Worm (Caenorhabditis elegans) whole organism, young adult: Measurements from ENCODE around the gene grl-21.
A peak's percentile ranks its signal among the peaks of the same experiment; 100 is the strongest.

ENCODE experiments used
- D2030.7 ChIP-seq: fragments of 200-800 bp; sonication (Bioruptor generic); IDR thresholded peaks from 2 replicates; pipeline ENCODE4 v1.3.6; 2022; ENCODE audit warnings: missing genetic modification reagents, missing genetic modification characterization, missing compliant biosample characterization
- F23B12.7 ChIP-seq: sonication (generic microtip); optimal IDR thresholded peaks from 2 replicates; lab custom pipeline; 2017; ENCODE audit warnings: missing genetic modification characterization, mild to moderate bottlenecking, missing compliant biosample characterization, antibody characterized with exemption, moderate library complexity; ENCODE audit not compliant: insufficient read depth
- F37B4.10 ChIP-seq: fragments of 200-800 bp; sonication (Bioruptor generic); IDR thresholded peaks from 2 replicates; pipeline ENCODE4 v1.3.6; 2022; ENCODE audit warnings: missing genetic modification characterization, missing compliant biosample characterization
- F39B2.1 ChIP-seq: fragments of 200-800 bp; sonication (Bioruptor generic); IDR thresholded peaks from 2 replicates; pipeline ENCODE4 v1.3.6; 2022; ENCODE audit warnings: missing genetic modification reagents, missing genetic modification characterization, missing compliant biosample characterization
- F49E8.2 ChIP-seq: sonication (generic microtip); optimal IDR thresholded peaks from 3 replicates; lab custom pipeline; 2017; ENCODE audit warnings: missing genetic modification characterization, mild to moderate bottlenecking, missing compliant biosample characterization, antibody characterized with exemption, moderate library complexity; ENCODE audit not compliant: insufficient read depth
- F57C9.4 ChIP-seq: sonication (generic microtip); optimal IDR thresholded peaks from 2 replicates; lab custom pipeline; 2017; ENCODE audit warnings: mild to moderate bottlenecking, missing genetic modification characterization, missing compliant biosample characterization
- K12H6.12 ChIP-seq: fragments of 200-800 bp; sonication (Bioruptor generic); optimal IDR thresholded peaks from 2 replicates; lab custom pipeline; 2018; ENCODE audit warnings: mild to moderate bottlenecking, missing genetic modification characterization, missing compliant biosample characterization
- T07F8.4 ChIP-seq: sonication (generic microtip); optimal IDR thresholded peaks from 2 replicates; lab custom pipeline; 2016; ENCODE audit warnings: mild to moderate bottlenecking, missing genetic modification characterization, moderate library complexity, missing compliant biosample characterization
- Y53F4B.3 ChIP-seq: fragments of 200-800 bp; sonication (Bioruptor generic); IDR thresholded peaks from 2 replicates; pipeline ENCODE4 v1.3.6; 2022; ENCODE audit warnings: missing genetic modification reagents, missing genetic modification characterization, missing compliant biosample characterization
- ZK185.1 ChIP-seq: sonication (generic microtip); optimal IDR thresholded peaks from 2 replicates; lab custom pipeline; 2016; ENCODE audit warnings: mild to moderate bottlenecking, missing genetic modification characterization, missing compliant biosample characterization; ENCODE audit not compliant: poor library complexity, severe bottlenecking
- attf-3 ChIP-seq: fragments of 200-800 bp; sonication (Bioruptor generic); conservative IDR thresholded peaks from 2 replicates; pipeline ENCODE4 v1.3.6; 2022; ENCODE audit warnings: missing genetic modification reagents, missing genetic modification characterization, missing compliant biosample characterization
- attf-5 ChIP-seq: fragments of 200-800 bp; sonication (Bioruptor generic); optimal IDR thresholded peaks from 2 replicates; lab custom pipeline; 2018; ENCODE audit warnings: mild to moderate bottlenecking, missing genetic modification characterization, missing compliant biosample characterization
- cebp-2 ChIP-seq: fragments of 200-800 bp; sonication (Bioruptor generic); IDR thresholded peaks from 2 replicates; pipeline ENCODE4 v1.3.6; 2022; ENCODE audit warnings: missing genetic modification characterization, missing compliant biosample characterization
- chd-7 ChIP-seq: sonication (generic microtip); optimal IDR thresholded peaks from 2 replicates; lab custom pipeline; 2016; ENCODE audit warnings: mild to moderate bottlenecking, missing genetic modification characterization, moderate library complexity, missing compliant biosample characterization
- dpff-1 ChIP-seq: sonication (generic microtip); optimal IDR thresholded peaks from 2 replicates; lab custom pipeline; 2017; ENCODE audit warnings: mild to moderate bottlenecking, missing genetic modification characterization, missing compliant biosample characterization
- egl-44 ChIP-seq: fragments of 200-800 bp; sonication (Bioruptor generic); IDR thresholded peaks from 2 replicates; pipeline ENCODE4 v1.3.6; 2022; ENCODE audit warnings: missing genetic modification reagents, missing genetic modification characterization, missing compliant biosample characterization
- egrh-3 ChIP-seq: fragments of 200-800 bp; sonication (Bioruptor generic); IDR thresholded peaks from 2 replicates; pipeline ENCODE4 v1.3.6; 2022; ENCODE audit warnings: missing genetic modification reagents, missing genetic modification characterization, missing compliant biosample characterization
- gei-17 ChIP-seq: fragments of 200-800 bp; sonication (Bioruptor generic); optimal IDR thresholded peaks from 2 replicates; lab custom pipeline; 2018; ENCODE audit warnings: mild to moderate bottlenecking, missing genetic modification characterization, missing compliant biosample characterization
- him-1 ChIP-seq: sonication (generic microtip); optimal IDR thresholded peaks from 2 replicates; lab custom pipeline; 2016; ENCODE audit warnings: missing genotype, missing genetic modification reagents, missing genetic modification characterization, missing compliant biosample characterization
- hlh-12 ChIP-seq: sonication (generic microtip); optimal IDR thresholded peaks from 2 replicates; lab custom pipeline; 2016; ENCODE audit warnings: missing genetic modification characterization, missing compliant biosample characterization
- hmg-1.2 ChIP-seq: fragments of 200-800 bp; sonication (Bioruptor generic); IDR thresholded peaks from 2 replicates; pipeline ENCODE4 v1.3.6; 2022; ENCODE audit warnings: missing genetic modification reagents, missing genetic modification characterization, missing compliant biosample characterization
- lin-54 ChIP-seq: fragments of 200-800 bp; sonication (Bioruptor generic); optimal IDR thresholded peaks from 2 replicates; lab custom pipeline; 2018; ENCODE audit warnings: mild to moderate bottlenecking, missing genetic modification characterization, missing compliant biosample characterization
- lir-1 ChIP-seq: fragments of 200-800 bp; sonication (Bioruptor generic); conservative IDR thresholded peaks from 2 replicates; pipeline ENCODE4 v1.3.6; 2022; ENCODE audit warnings: missing genetic modification reagents, missing genetic modification characterization, missing compliant biosample characterization
- lsl-1 ChIP-seq: fragments of 200-800 bp; sonication (Bioruptor generic); optimal IDR thresholded peaks from 2 replicates; lab custom pipeline; 2018; ENCODE audit warnings: mild to moderate bottlenecking, missing genetic modification characterization, moderate library complexity, missing compliant biosample characterization
- lsy-27 ChIP-seq: sonication (generic microtip); optimal IDR thresholded peaks from 2 replicates; lab custom pipeline; 2017; ENCODE audit warnings: missing genetic modification characterization, mild to moderate bottlenecking, missing compliant biosample characterization, antibody characterized with exemption, missing genotype, borderline replicate concordance; ENCODE audit not compliant: insufficient read depth
- madf-3 ChIP-seq: fragments of 200-800 bp; sonication (Bioruptor generic); IDR thresholded peaks from 2 replicates; pipeline ENCODE4 v1.3.6; 2022; ENCODE audit warnings: missing genetic modification reagents, missing genetic modification characterization, missing compliant biosample characterization
- madf-8 ChIP-seq: fragments of 200-800 bp; sonication (Bioruptor generic); conservative IDR thresholded peaks from 2 replicates; pipeline ENCODE4 v1.3.6; 2022; ENCODE audit warnings: missing genetic modification reagents, missing genetic modification characterization, missing compliant biosample characterization
- mcd-1 ChIP-seq: fragments of 200-800 bp; sonication (Bioruptor generic); IDR thresholded peaks from 2 replicates; pipeline ENCODE4 v1.3.6; 2022; ENCODE audit warnings: missing genetic modification reagents, missing genetic modification characterization, missing compliant biosample characterization
- nhr-80 ChIP-seq: sonication (generic microtip); optimal IDR thresholded peaks from 2 replicates; lab custom pipeline; 2016; ENCODE audit warnings: missing genetic modification characterization, missing compliant biosample characterization
- nhr-90 ChIP-seq: sonication (generic microtip); optimal IDR thresholded peaks from 2 replicates; lab custom pipeline; 2016; ENCODE audit warnings: missing genotype, mild to moderate bottlenecking, missing genetic modification characterization, missing compliant biosample characterization
- rcor-1 ChIP-seq: fragments of 200-800 bp; sonication (Bioruptor generic); IDR thresholded peaks from 2 replicates; pipeline ENCODE4 v1.3.6; 2022; ENCODE audit warnings: missing genetic modification reagents, missing genetic modification characterization, missing compliant biosample characterization
- rec-8 ChIP-seq, 2 experiments: sonication (generic microtip); optimal IDR thresholded peaks; 2 replicates each; lab custom pipeline; 2016; ENCODE audit warnings: mild to moderate bottlenecking in 2 of 2, missing genetic modification characterization in 2 of 2, missing genetic modification reagents in 2 of 2, missing genotype in 2 of 2, missing biosample characterization in 1 of 2, missing compliant biosample characterization in 1 of 2, moderate library complexity in 1 of 2
- repo-1 ChIP-seq: sonication (generic microtip); optimal IDR thresholded peaks from 2 replicates; lab custom pipeline; 2017; ENCODE audit warnings: mild to moderate bottlenecking, missing genetic modification characterization, missing compliant biosample characterization
- snpc-1.1 ChIP-seq: sonication (generic microtip); optimal IDR thresholded peaks from 2 replicates; lab custom pipeline; 2017; ENCODE audit warnings: missing genetic modification characterization, mild to moderate bottlenecking, missing compliant biosample characterization, antibody characterized with exemption, moderate library complexity, missing genotype, missing genetic modification reagents; ENCODE audit not compliant: insufficient read depth
- snpc-1.3 ChIP-seq: sonication (generic microtip); optimal IDR thresholded peaks from 2 replicates; lab custom pipeline; 2017; ENCODE audit warnings: missing genetic modification characterization, mild to moderate bottlenecking, missing compliant biosample characterization, antibody characterized with exemption, moderate library complexity, missing genotype, missing genetic modification reagents; ENCODE audit not compliant: insufficient read depth
- snpc-4 ChIP-seq, 5 experiments: fragments of 150-350 bp in 1 of 5; sonication (generic microtip) in 4 of 5; optimal IDR thresholded peaks; 2 replicates each; lab custom pipeline; 2014 to 2018; ENCODE audit warnings: missing genetic modification characterization in 5 of 5, missing biosample characterization in 3 of 5, antibody characterized with exemption in 2 of 5, mild to moderate bottlenecking in 2 of 5, missing compliant biosample characterization in 2 of 5, missing genotype in 2 of 5, moderate library complexity in 2 of 5, missing genetic modification reagents in 1 of 5
- tbx-9 ChIP-seq: sonication (generic microtip); optimal IDR thresholded peaks from 2 replicates; lab custom pipeline; 2016; ENCODE audit warnings: borderline replicate concordance, missing genetic modification characterization, inconsistent platforms, missing compliant biosample characterization
- unc-130 ChIP-seq: sonication (generic microtip); optimal IDR thresholded peaks from 2 replicates; lab custom pipeline; 2016; ENCODE audit warnings: missing genetic modification reagents, missing genetic modification characterization, missing compliant biosample characterization
- unc-62 ChIP-seq: fragments of 150-350 bp; optimal IDR thresholded peaks from 2 replicates; lab custom pipeline; 2014; ENCODE audit warnings: missing biosample characterization, missing genetic modification reagents, missing genetic modification characterization
- xnd-1 ChIP-seq: sonication (generic microtip); optimal IDR thresholded peaks from 2 replicates; lab custom pipeline; 2016; ENCODE audit warnings: missing genotype, missing genetic modification reagents, missing genetic modification characterization, missing compliant biosample characterization
- ztf-22 ChIP-seq: fragments of 200-800 bp; sonication (Bioruptor generic); optimal IDR thresholded peaks from 2 replicates; lab custom pipeline; 2018; ENCODE audit warnings: mild to moderate bottlenecking, missing genetic modification characterization, moderate library complexity, missing compliant biosample characterization
- ztf-25 ChIP-seq: fragments of 200-800 bp; sonication (Bioruptor generic); IDR thresholded peaks from 2 replicates; pipeline ENCODE4 v1.3.6; 2022; ENCODE audit warnings: missing genetic modification reagents, missing genetic modification characterization, missing compliant biosample characterization

The grl-21 gene

DNA sequence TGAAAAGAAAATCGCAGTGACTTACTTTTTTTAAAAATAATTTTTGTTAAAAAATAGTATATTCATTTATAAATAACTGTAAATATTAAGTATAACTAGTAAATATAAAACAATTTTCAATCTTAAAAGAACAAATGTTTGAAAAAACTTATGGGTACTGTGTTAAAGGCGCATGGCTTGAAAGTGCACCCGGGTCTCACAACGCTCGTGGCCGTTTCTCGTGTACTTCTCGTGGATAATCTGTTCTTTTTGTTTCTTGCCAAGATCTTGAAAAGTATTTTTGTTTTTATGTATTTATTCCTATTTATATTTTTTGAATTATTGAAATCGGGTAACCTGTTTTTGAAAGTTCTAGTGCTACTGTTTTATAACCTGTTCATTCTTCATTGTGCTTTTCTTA, 28.8 kb downstream of the grl-21 start (continued):
- TF ChIP-seq rcor-1 (GFP tag; lab: Robert Waterston, UW) (peak; percentile 51; the same call in 1 of the 2 replicates), madf-8 (GFP tag; lab: Robert Waterston, UW) (peak; percentile 84), nhr-80 (no peak), hlh-12 (tag; lab: Kevin White, UChicago) (no peak), lir-1 (no peak), lsl-1 (GFP tag; lab: Kevin White, UChicago) (peak; percentile 89), K12H6.12 (tag; lab: Kevin White, UChicago) (no peak), ZK185.1 (no peak), nhr-90 (tag; lab: Kevin White, UChicago) (no peak), tbx-9 (tag; lab: Kevin White, UChicago) (no peak), xnd-1 (tag; lab: Kevin White, UChicago) (peak; percentile 83), him-1 (tag; lab: Kevin White, UChicago) (peak; percentile 10), D2030.7 (GFP tag; lab: Robert Waterston, UW) (peak; percentile 57; the same call in 1 of the 2 replicates), dpff-1 (tag; lab: Kevin White, UChicago) (no peak), unc-62 (GFP tag; lab: Kevin White, UChicago) (no peak), gei-17 (no peak), T07F8.4 (tag; lab: Kevin White, UChicago) (no peak), snpc-1.3 (tag; lab: Kevin White, UChicago) (peak; percentile 60), attf-5 (GFP tag; lab: Kevin White, UChicago) (no peak), snpc-4 (GFP tag; optimal IDR thresholded peaks at IDR 0.05; lab: Kevin White, UChicago) (peak; percentile 66), snpc-4 (tag; optimal IDR thresholded peaks at IDR 0.05; lab: Kevin White, UChicago) (peak in 3 of 4 experiments; percentile 26 to 57 (median 35)), F49E8.2 (tag; lab: Kevin White, UChicago) (peak; percentile 35), F57C9.4 (tag; lab: Kevin White, UChicago) (no peak), ztf-22 (GFP tag; lab: Kevin White, UChicago) (no peak), unc-130 (GFP tag; lab: Kevin White, UChicago) (peak; percentile 41), repo-1 (tag; lab: Kevin White, UChicago) (no peak), lin-54 (GFP tag; lab: Kevin White, UChicago) (peak; percentile 33), ztf-25 (GFP tag; lab: Robert Waterston, UW) (no peak), F23B12.7 (tag; lab: Kevin White, UChicago) (peak; percentile 37)

DNA sequence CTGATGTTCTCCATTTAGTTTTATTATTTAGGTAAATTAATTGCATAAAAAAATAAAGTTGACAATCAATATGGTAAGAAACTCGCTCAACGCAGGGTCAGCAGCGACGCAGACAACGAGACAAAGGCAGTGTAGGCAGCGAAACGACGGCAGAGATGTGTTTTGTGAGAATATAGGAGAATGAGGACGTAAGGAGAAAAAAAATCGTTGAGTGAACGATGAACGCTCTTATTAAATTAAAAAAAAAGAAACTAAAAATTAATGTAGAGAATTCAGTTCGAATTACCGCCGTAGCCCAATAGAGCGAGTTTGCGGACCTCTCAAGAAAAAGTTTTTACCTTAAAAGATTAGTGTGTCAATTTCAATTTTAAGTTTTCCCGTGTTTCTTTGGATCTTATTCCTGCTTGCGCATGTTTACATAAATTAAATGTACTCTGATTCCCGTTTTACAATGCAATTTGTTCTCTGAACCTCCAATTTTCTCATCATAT, 30.9 kb downstream of the grl-21 start, which contains the start of gene T25B9.8:
T25B9.8 (minus strand) TSS at position 51 of the 491 bp plus-strand sequence.
- TF ChIP-seq egl-44 (GFP tag; lab: Robert Waterston, UW) (no peak), hmg-1.2 (GFP tag; lab: Robert Waterston, UW) (peak; percentile 65; the same call in 1 of the 2 replicates)

DNA sequence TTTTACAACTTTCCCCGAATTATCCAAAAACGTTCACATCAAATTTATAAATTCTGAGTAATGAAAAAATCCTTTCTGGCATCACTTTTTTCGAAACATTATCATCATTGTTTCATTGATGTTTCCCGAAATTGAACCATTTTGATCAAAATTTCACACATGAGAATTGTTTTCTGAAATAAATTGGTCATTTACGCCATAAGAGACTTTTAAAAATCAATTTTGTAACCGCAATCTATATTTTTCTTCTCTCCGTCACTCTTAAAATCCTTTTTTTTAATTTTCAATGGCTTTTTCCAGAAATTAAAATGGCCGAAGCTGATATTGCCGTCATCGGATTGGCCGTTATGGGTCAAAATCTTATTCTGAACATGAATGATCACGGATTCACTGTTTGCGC, 32.1 kb downstream of the grl-21 start, which contains the start of gene T25B9.9:
T25B9.9 (plus strand) TSS at position 301 of the 400 bp plus-strand sequence.
- TF ChIP-seq repo-1 (tag; lab: Kevin White, UChicago), result no peak
- no peak for TF ChIP-seq mcd-1 (GFP tag; lab: Robert Waterston, UW)
- TF ChIP-seq F37B4.10 (GFP tag; lab: Robert Waterston, UW), result no peak
- TF ChIP-seq D2030.7 (GFP tag; lab: Robert Waterston, UW), result no peak
- TF ChIP-seq chd-7 (tag; lab: Kevin White, UChicago), result no peak
- TF ChIP-seq nhr-90 (tag; lab: Kevin White, UChicago), result no peak
- TF ChIP-seq hlh-12 (tag; lab: Kevin White, UChicago), result no peak
- no peak for TF ChIP-seq snpc-4 (GFP tag; optimal IDR thresholded peaks at IDR 0.05; lab: Kevin White, UChicago)
- no peak for TF ChIP-seq snpc-4 (tag; optimal IDR thresholded peaks at IDR 0.05; lab: Kevin White, UChicago)
- no peak for TF ChIP-seq rec-8 (tag; optimal IDR thresholded peaks at IDR 0.05; lab: Kevin White, UChicago)
- no peak for TF ChIP-seq Y53F4B.3 (GFP tag; lab: Robert Waterston, UW)
- no peak for TF ChIP-seq snpc-1.3 (tag; lab: Kevin White, UChicago)
- TF ChIP-seq ztf-25 (GFP tag; lab: Robert Waterston, UW), result no peak
- TF ChIP-seq egrh-3 (GFP tag; lab: Robert Waterston, UW), result no peak
- TF ChIP-seq cebp-2 (GFP tag; lab: Robert Waterston, UW), result no peak
- no peak for TF ChIP-seq attf-3 (GFP tag; lab: Robert Waterston, UW)
- no peak for TF ChIP-seq snpc-1.1 (tag; lab: Kevin White, UChicago)
- no peak for TF ChIP-seq lsy-27
- TF ChIP-seq madf-3 (GFP tag; lab: Robert Waterston, UW), result no peak
- no peak for TF ChIP-seq F39B2.1
- TF ChIP-seq F57C9.4 (tag; lab: Kevin White, UChicago), result no peak
